Worm (Caenorhabditis elegans): ENCODE measurements around the gene srt-32.

The srt-32 gene

DNA sequence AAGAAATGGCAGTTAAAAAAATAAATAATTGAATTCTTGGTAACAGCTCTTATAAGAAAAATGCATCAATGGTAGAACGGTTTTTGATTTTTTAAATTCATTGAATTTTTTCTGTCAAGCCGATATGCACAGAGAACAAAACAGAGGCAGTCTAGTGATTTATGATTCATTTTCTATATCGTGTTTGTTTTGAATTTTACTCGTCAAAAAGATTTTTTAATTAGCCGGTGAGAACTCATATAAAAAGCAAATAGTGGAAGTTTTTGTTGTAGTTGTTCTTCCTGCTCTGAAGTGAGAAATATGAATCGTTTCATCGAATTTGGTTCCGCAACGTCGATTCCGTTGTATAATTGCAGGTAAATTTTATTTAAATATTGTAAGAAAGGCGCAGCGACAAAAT lies at the start of gene srt-32:
TSS of gene srt-32 (plus strand) at position 301 of the 400 bp plus-strand sequence.
- TF ChIP-seq snpc-4 (tag; optimal IDR thresholded peaks at IDR 0.05) (no peak), duxl-1 (tag; optimal IDR thresholded peaks at IDR 0.05; ENCODE audit: poor library complexity) (no peak), nhr-76 (tag; optimal IDR thresholded peaks at IDR 0.05) (no peak), arid-1 (GFP tag; conservative IDR thresholded peaks at IDR 0.05) (no peak), egl-27 (tag; optimal IDR thresholded peaks at IDR 0.05) (no peak), Y5F2A.4 (GFP tag; optimal IDR thresholded peaks at IDR 0.05) (no peak), dve-1 (tag; optimal IDR thresholded peaks at IDR 0.05; ENCODE audit: insufficient read depth) (no peak), dmd-6 (GFP tag; IDR thresholded peaks at IDR 0.05) (no peak), lin-29 (GFP tag; IDR thresholded peaks at IDR 0.05) (no peak), R02D3.7 (tag; optimal IDR thresholded peaks at IDR 0.05) (no peak), vab-7 (GFP tag; IDR thresholded peaks at IDR 0.05) (no peak), fkh-10 (GFP tag; optimal IDR thresholded peaks at IDR 0.05) (no peak), jun-1 (tag; optimal IDR thresholded peaks at IDR 0.05) (no peak), lir-3 (tag; optimal IDR thresholded peaks at IDR 0.05) (no peak), spr-3 (GFP tag; optimal IDR thresholded peaks at IDR 0.05) (no peak), nhr-41 (GFP tag; IDR thresholded peaks at IDR 0.05) (no peak)

DNA sequence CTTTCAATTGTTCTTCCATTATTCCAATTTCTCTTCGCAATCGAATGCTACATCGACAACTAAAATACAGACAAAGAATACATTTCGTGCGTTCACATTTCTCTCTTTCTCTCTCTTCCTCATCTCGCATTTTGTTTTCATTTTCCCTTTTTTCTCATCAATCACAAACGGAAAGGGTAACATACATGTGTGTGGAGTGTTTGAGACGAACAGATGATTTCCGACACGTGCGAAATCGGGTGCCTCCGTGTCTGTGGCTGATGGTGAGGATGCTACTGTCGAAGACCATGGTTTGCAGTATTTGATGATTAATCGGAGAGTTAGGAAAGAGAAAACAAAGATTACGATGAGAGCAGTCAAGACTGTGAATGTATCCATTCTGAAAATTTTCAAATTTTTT lies 48.7 kb upstream of the srt-32 start, which contains the start of gene R02D5.9:
TSS of gene R02D5.9 (minus strand) at position 378 of the 400 bp plus-strand sequence.
- TF ChIP-seq egl-27 (tag; optimal IDR thresholded peaks at IDR 0.05): no peak
- TF ChIP-seq duxl-1 (tag; optimal IDR thresholded peaks at IDR 0.05; ENCODE audit: poor library complexity): no peak
- no peak for TF ChIP-seq saeg-2 (GFP tag; IDR thresholded peaks at IDR 0.05)
- no peak for TF ChIP-seq dmd-9 (GFP tag; IDR thresholded peaks at IDR 0.05)
- TF ChIP-seq mxl-2 (GFP tag; conservative IDR thresholded peaks at IDR 0.05): no peak
- TF ChIP-seq lir-3 (tag; optimal IDR thresholded peaks at IDR 0.05): no peak
- no peak for TF ChIP-seq R02D3.7 (tag; optimal IDR thresholded peaks at IDR 0.05)
- TF ChIP-seq zag-1 (tag; optimal IDR thresholded peaks at IDR 0.05): no peak
- TF ChIP-seq nhr-48 (tag; optimal IDR thresholded peaks at IDR 0.05): no peak
- TF ChIP-seq vab-7 (GFP tag; IDR thresholded peaks at IDR 0.05): no peak
- peak; percentile 52 for TF ChIP-seq cey-2 (tag; optimal IDR thresholded peaks at IDR 0.05; ENCODE audit: borderline replicate concordance, insufficient read depth)
- no peak for TF ChIP-seq snpc-1.2 (GFP tag; IDR thresholded peaks at IDR 0.05)
- no peak for TF ChIP-seq ZK546.5 (tag; optimal IDR thresholded peaks at IDR 0.05)
- peak; percentile 89 for TF ChIP-seq nhr-28 (tag; optimal IDR thresholded peaks at IDR 0.05)
- no peak for TF ChIP-seq ceh-44 (GFP tag; IDR thresholded peaks at IDR 0.05)
- TF ChIP-seq mxl-3 (GFP tag; optimal IDR thresholded peaks at IDR 0.05): peak; percentile 91
- no peak for TF ChIP-seq ces-1 (GFP tag; optimal IDR thresholded peaks at IDR 0.05)
- TF ChIP-seq lin-15B (tag; optimal IDR thresholded peaks at IDR 0.05): no peak
- TF ChIP-seq aha-1 (tag): no peak
- peak; percentile 77 to 97 for TF ChIP-seq mdl-1 (tag; optimal IDR thresholded peaks at IDR 0.05)
- TF ChIP-seq dmd-6 (GFP tag; IDR thresholded peaks at IDR 0.05): no peak
- no peak for TF ChIP-seq Y75B8A.6 (GFP tag; IDR thresholded peaks at IDR 0.05)
- TF ChIP-seq ceh-20 (GFP tag; IDR thresholded peaks at IDR 0.05): no peak
- TF ChIP-seq mdt-29 (GFP tag; IDR thresholded peaks at IDR 0.05): no peak
- no peak for TF ChIP-seq nhr-41 (GFP tag; IDR thresholded peaks at IDR 0.05)
- TF ChIP-seq tra-1 (GFP tag; IDR thresholded peaks at IDR 0.05): peak; percentile 54; the same call in 1 of the 2 replicates
- no peak for TF ChIP-seq tag-97 (GFP tag; IDR thresholded peaks at IDR 0.05)
- no peak for TF ChIP-seq Y5F2A.4 (GFP tag; optimal IDR thresholded peaks at IDR 0.05)
- no peak for TF ChIP-seq skn-1 (tag; optimal IDR thresholded peaks at IDR 0.05)
- TF ChIP-seq spr-1 (tag; optimal IDR thresholded peaks at IDR 0.05): no peak
- no peak for TF ChIP-seq daf-12 (tag; optimal IDR thresholded peaks at IDR 0.05)
- no peak for TF ChIP-seq php-3 (GFP tag; IDR thresholded peaks at IDR 0.05)
- peak; percentile 14 for TF ChIP-seq nhr-76 (tag; optimal IDR thresholded peaks at IDR 0.05)
- no peak for TF ChIP-seq daf-16 (GFP tag; optimal IDR thresholded peaks at IDR 0.05)
- TF ChIP-seq daf-16 (tag; optimal IDR thresholded peaks at IDR 0.05): no peak
- TF ChIP-seq madf-5 (GFP tag; IDR thresholded peaks at IDR 0.05): no peak
- no peak for TF ChIP-seq aly-2 (tag; optimal IDR thresholded peaks at IDR 0.05)
- no peak for TF ChIP-seq pqm-1 (tag; optimal IDR thresholded peaks at IDR 0.05)
- TF ChIP-seq lim-7 (GFP tag; IDR thresholded peaks at IDR 0.05): no peak
- no peak for TF ChIP-seq zfp-2 (tag; optimal IDR thresholded peaks at IDR 0.05)
- peak; percentile 47 for TF ChIP-seq nhr-77 (tag; optimal IDR thresholded peaks at IDR 0.05)
- TF ChIP-seq lsy-2 (tag; optimal IDR thresholded peaks at IDR 0.05): no peak
- peak; percentile 85 for TF ChIP-seq hlh-30 (tag; optimal IDR thresholded peaks at IDR 0.05; ENCODE audit: insufficient read depth)

All from whole organism, L4 larva.